Worm (Caenorhabditis elegans) whole organism, young adult: ENCODE results near the gene lin-48.
A peak's percentile ranks its signal among the peaks of the same experiment; 100 is the strongest.

ENCODE experiments used
- B0261.1 ChIP-seq: sonication (generic microtip); optimal IDR thresholded peaks from 2 replicates; lab custom pipeline; 2016; ENCODE audit warnings: mild to moderate bottlenecking, missing genetic modification characterization, moderate library complexity, missing compliant biosample characterization
- C17E4.6 ChIP-seq: fragments of 200-800 bp; sonication (Bioruptor generic); IDR thresholded peaks from 2 replicates; pipeline ENCODE4 v1.3.6; 2022; ENCODE audit warnings: missing genetic modification reagents, missing genetic modification characterization, missing compliant biosample characterization
- F23B12.7 ChIP-seq: sonication (generic microtip); optimal IDR thresholded peaks from 2 replicates; lab custom pipeline; 2017; ENCODE audit warnings: missing genetic modification characterization, mild to moderate bottlenecking, missing compliant biosample characterization, antibody characterized with exemption, moderate library complexity; ENCODE audit not compliant: insufficient read depth
- F39B2.1 ChIP-seq: fragments of 200-800 bp; sonication (Bioruptor generic); IDR thresholded peaks from 2 replicates; pipeline ENCODE4 v1.3.6; 2022; ENCODE audit warnings: missing genetic modification reagents, missing genetic modification characterization, missing compliant biosample characterization
- F49E8.2 ChIP-seq: sonication (generic microtip); optimal IDR thresholded peaks from 3 replicates; lab custom pipeline; 2017; ENCODE audit warnings: missing genetic modification characterization, mild to moderate bottlenecking, missing compliant biosample characterization, antibody characterized with exemption, moderate library complexity; ENCODE audit not compliant: insufficient read depth
- F57A8.1 ChIP-seq: fragments of 200-800 bp; sonication (Bioruptor generic); optimal IDR thresholded peaks from 2 replicates; lab custom pipeline; 2018; ENCODE audit warnings: mild to moderate bottlenecking, missing genetic modification characterization, moderate library complexity, missing compliant biosample characterization
- F57C9.4 ChIP-seq: sonication (generic microtip); optimal IDR thresholded peaks from 2 replicates; lab custom pipeline; 2017; ENCODE audit warnings: mild to moderate bottlenecking, missing genetic modification characterization, missing compliant biosample characterization
- Y53F4B.3 ChIP-seq: fragments of 200-800 bp; sonication (Bioruptor generic); IDR thresholded peaks from 2 replicates; pipeline ENCODE4 v1.3.6; 2022; ENCODE audit warnings: missing genetic modification reagents, missing genetic modification characterization, missing compliant biosample characterization
- Y53G8AR.9 ChIP-seq: fragments of 200-800 bp; sonication (Bioruptor generic); conservative IDR thresholded peaks from 2 replicates; pipeline ENCODE4 v1.3.6; 2022; ENCODE audit warnings: missing genetic modification reagents, missing genetic modification characterization, missing compliant biosample characterization
- Y95B8A.8 ChIP-seq: fragments of 200-800 bp; sonication (Bioruptor generic); IDR thresholded peaks from 2 replicates; pipeline ENCODE4 v1.3.6; 2022; ENCODE audit warnings: missing genetic modification reagents, missing genetic modification characterization, missing compliant biosample characterization
- ZK185.1 ChIP-seq: sonication (generic microtip); optimal IDR thresholded peaks from 2 replicates; lab custom pipeline; 2016; ENCODE audit warnings: mild to moderate bottlenecking, missing genetic modification characterization, missing compliant biosample characterization; ENCODE audit not compliant: poor library complexity, severe bottlenecking
- aptf-2 ChIP-seq: fragments of 200-800 bp; sonication (Bioruptor generic); conservative IDR thresholded peaks from 2 replicates; pipeline ENCODE4 v1.3.6; 2022; ENCODE audit warnings: missing genetic modification reagents, missing genetic modification characterization, missing compliant biosample characterization
- aptf-3 ChIP-seq: fragments of 200-800 bp; sonication (Bioruptor generic); IDR thresholded peaks from 2 replicates; pipeline ENCODE4 v1.3.6; 2022; ENCODE audit warnings: missing genetic modification characterization, missing compliant biosample characterization
- attf-3 ChIP-seq: fragments of 200-800 bp; sonication (Bioruptor generic); conservative IDR thresholded peaks from 2 replicates; pipeline ENCODE4 v1.3.6; 2022; ENCODE audit warnings: missing genetic modification reagents, missing genetic modification characterization, missing compliant biosample characterization
- ccch-3 ChIP-seq: fragments of 200-800 bp; sonication (Bioruptor generic); optimal IDR thresholded peaks from 2 replicates; lab custom pipeline; 2018; ENCODE audit warnings: mild to moderate bottlenecking, missing genetic modification characterization, missing compliant biosample characterization
- ceh-100 ChIP-seq: fragments of 200-800 bp; sonication (Bioruptor generic); IDR thresholded peaks from 2 replicates; pipeline ENCODE4 v1.3.6; 2022; ENCODE audit warnings: missing genetic modification reagents, missing genetic modification characterization, missing compliant biosample characterization
- ceh-58 ChIP-seq: fragments of 200-800 bp; sonication (Bioruptor generic); IDR thresholded peaks from 2 replicates; pipeline ENCODE4 v1.3.6; 2022; ENCODE audit warnings: missing genetic modification characterization, missing compliant biosample characterization
- ceh-79 ChIP-seq: sonication (generic microtip); optimal IDR thresholded peaks from 2 replicates; lab custom pipeline; 2017; ENCODE audit warnings: mild to moderate bottlenecking, missing genetic modification characterization, missing compliant biosample characterization
- ceh-91 ChIP-seq: fragments of 200-800 bp; sonication (Bioruptor generic); IDR thresholded peaks from 2 replicates; pipeline ENCODE4 v1.3.6; 2022; ENCODE audit warnings: missing genetic modification reagents, missing genetic modification characterization, missing compliant biosample characterization
- chd-7 ChIP-seq: sonication (generic microtip); optimal IDR thresholded peaks from 2 replicates; lab custom pipeline; 2016; ENCODE audit warnings: mild to moderate bottlenecking, missing genetic modification characterization, moderate library complexity, missing compliant biosample characterization
- dpff-1 ChIP-seq: sonication (generic microtip); optimal IDR thresholded peaks from 2 replicates; lab custom pipeline; 2017; ENCODE audit warnings: mild to moderate bottlenecking, missing genetic modification characterization, missing compliant biosample characterization
- dpl-1 ChIP-seq: fragments of 150-350 bp; optimal IDR thresholded peaks from 2 replicates; lab custom pipeline; 2014; ENCODE audit warnings: missing biosample characterization, missing genetic modification reagents, missing genetic modification characterization
- egl-18 ChIP-seq: fragments of 200-800 bp; sonication (Bioruptor generic); IDR thresholded peaks from 2 replicates; pipeline ENCODE4 v1.3.6; 2022; ENCODE audit warnings: missing genetic modification reagents, missing genetic modification characterization, missing compliant biosample characterization
- ekl-4 ChIP-seq: fragments of 200-800 bp; sonication (Bioruptor generic); IDR thresholded peaks from 2 replicates; pipeline ENCODE4 v1.3.6; 2022; ENCODE audit warnings: missing genetic modification reagents, missing genetic modification characterization, missing compliant biosample characterization
- gei-17 ChIP-seq: fragments of 200-800 bp; sonication (Bioruptor generic); optimal IDR thresholded peaks from 2 replicates; lab custom pipeline; 2018; ENCODE audit warnings: mild to moderate bottlenecking, missing genetic modification characterization, missing compliant biosample characterization
- hlh-12 ChIP-seq: sonication (generic microtip); optimal IDR thresholded peaks from 2 replicates; lab custom pipeline; 2016; ENCODE audit warnings: missing genetic modification characterization, missing compliant biosample characterization
- hrde-1 ChIP-seq: sonication (generic microtip); optimal IDR thresholded peaks from 2 replicates; lab custom pipeline; 2016; ENCODE audit warnings: missing genetic modification characterization, mild to moderate bottlenecking, missing compliant biosample characterization, moderate library complexity, missing genotype, missing genetic modification reagents, borderline replicate concordance
- hsf-1 ChIP-seq: fragments of 200-800 bp; sonication (Bioruptor generic); IDR thresholded peaks from 2 replicates; pipeline ENCODE4 v1.3.6; 2022; ENCODE audit warnings: missing genetic modification reagents, missing genetic modification characterization, missing compliant biosample characterization
- let-607 ChIP-seq, 2 experiments: fragments of 200-800 bp in 1 of 2; sonication (Bioruptor generic) in 1 of 2; sonication (generic microtip) in 1 of 2; optimal IDR thresholded peaks; 2 replicates each; lab custom pipeline; 2016 to 2018; ENCODE audit warnings: mild to moderate bottlenecking in 2 of 2, missing compliant biosample characterization in 2 of 2, missing genetic modification characterization in 2 of 2, moderate library complexity in 2 of 2, missing genotype in 1 of 2
- lin-35 ChIP-seq, 3 experiments: fragments of 150-350 bp in 2 of 3; sonication (generic microtip) in 1 of 3; optimal IDR thresholded peaks; 2 replicates each; lab custom pipeline; 2014 to 2018; ENCODE audit warnings: missing biosample characterization in 3 of 3, missing genetic modification characterization in 3 of 3, missing genetic modification reagents in 3 of 3
- lir-1 ChIP-seq: fragments of 200-800 bp; sonication (Bioruptor generic); conservative IDR thresholded peaks from 2 replicates; pipeline ENCODE4 v1.3.6; 2022; ENCODE audit warnings: missing genetic modification reagents, missing genetic modification characterization, missing compliant biosample characterization
- madf-6 ChIP-seq: fragments of 200-800 bp; sonication (Bioruptor generic); IDR thresholded peaks from 2 replicates; pipeline ENCODE4 v1.3.6; 2022; ENCODE audit warnings: missing genetic modification reagents, missing genetic modification characterization, missing compliant biosample characterization
- madf-8 ChIP-seq: fragments of 200-800 bp; sonication (Bioruptor generic); conservative IDR thresholded peaks from 2 replicates; pipeline ENCODE4 v1.3.6; 2022; ENCODE audit warnings: missing genetic modification reagents, missing genetic modification characterization, missing compliant biosample characterization
- mel-28 ChIP-seq: sonication (generic microtip); optimal IDR thresholded peaks from 2 replicates; lab custom pipeline; 2016; ENCODE audit warnings: borderline replicate concordance, mild to moderate bottlenecking, missing genetic modification characterization, missing compliant biosample characterization
- nfya-2 ChIP-seq: fragments of 200-800 bp; sonication (Bioruptor generic); IDR thresholded peaks from 2 replicates; pipeline ENCODE4 v1.3.6; 2022; ENCODE audit warnings: missing genetic modification reagents, missing genetic modification characterization, missing compliant biosample characterization
- pbrm-1 ChIP-seq: fragments of 200-800 bp; sonication (Bioruptor generic); IDR thresholded peaks from 2 replicates; pipeline ENCODE4 v1.3.6; 2022; ENCODE audit warnings: missing genetic modification reagents, missing genetic modification characterization, missing compliant biosample characterization
- pha-4 ChIP-seq: fragments of 150-350 bp; sonication (generic microtip); optimal IDR thresholded peaks from 2 replicates; lab custom pipeline; 2014; ENCODE audit warnings: missing biosample characterization, missing genetic modification reagents, missing genetic modification characterization
- rec-8 ChIP-seq, 2 experiments: sonication (generic microtip); optimal IDR thresholded peaks; 2 replicates each; lab custom pipeline; 2016; ENCODE audit warnings: mild to moderate bottlenecking in 2 of 2, missing genetic modification characterization in 2 of 2, missing genetic modification reagents in 2 of 2, missing genotype in 2 of 2, missing biosample characterization in 1 of 2, missing compliant biosample characterization in 1 of 2, moderate library complexity in 1 of 2
- repo-1 ChIP-seq: sonication (generic microtip); optimal IDR thresholded peaks from 2 replicates; lab custom pipeline; 2017; ENCODE audit warnings: mild to moderate bottlenecking, missing genetic modification characterization, missing compliant biosample characterization
- sdz-38 ChIP-seq: sonication (generic microtip); optimal IDR thresholded peaks from 2 replicates; lab custom pipeline; 2016; ENCODE audit warnings: missing genotype, missing genetic modification characterization, missing compliant biosample characterization
- sea-2 ChIP-seq: fragments of 200-800 bp; sonication (Bioruptor generic); IDR thresholded peaks from 2 replicates; pipeline ENCODE4 v1.3.6; 2022; ENCODE audit warnings: missing genetic modification characterization, missing compliant biosample characterization
- snpc-1.1 ChIP-seq: sonication (generic microtip); optimal IDR thresholded peaks from 2 replicates; lab custom pipeline; 2017; ENCODE audit warnings: missing genetic modification characterization, mild to moderate bottlenecking, missing compliant biosample characterization, antibody characterized with exemption, moderate library complexity, missing genotype, missing genetic modification reagents; ENCODE audit not compliant: insufficient read depth
- snpc-4 ChIP-seq, 5 experiments: fragments of 150-350 bp in 1 of 5; sonication (generic microtip) in 4 of 5; optimal IDR thresholded peaks; 2 replicates each; lab custom pipeline; 2014 to 2018; ENCODE audit warnings: missing genetic modification characterization in 5 of 5, missing biosample characterization in 3 of 5, antibody characterized with exemption in 2 of 5, mild to moderate bottlenecking in 2 of 5, missing compliant biosample characterization in 2 of 5, missing genotype in 2 of 5, moderate library complexity in 2 of 5, missing genetic modification reagents in 1 of 5
- somi-1 ChIP-seq: fragments of 200-800 bp; sonication (Bioruptor generic); optimal IDR thresholded peaks from 2 replicates; lab custom pipeline; 2018; ENCODE audit warnings: mild to moderate bottlenecking, missing genetic modification characterization, missing compliant biosample characterization
- tbp1 ChIP-seq: fragments of 200-800 bp; sonication (Bioruptor generic); optimal IDR thresholded peaks from 2 replicates; lab custom pipeline; 2018; ENCODE audit warnings: mild to moderate bottlenecking, missing genetic modification characterization, missing compliant biosample characterization
- tlf-1 ChIP-seq: fragments of 200-800 bp; sonication (Bioruptor generic); optimal IDR thresholded peaks from 2 replicates; lab custom pipeline; 2018; ENCODE audit warnings: mild to moderate bottlenecking, missing genetic modification characterization, missing compliant biosample characterization
- zim-3 ChIP-seq: sonication (generic microtip); optimal IDR thresholded peaks from 2 replicates; lab custom pipeline; 2017; ENCODE audit warnings: mild to moderate bottlenecking, missing genetic modification characterization, moderate library complexity, missing compliant biosample characterization
- ztf-28 ChIP-seq: fragments of 200-800 bp; sonication (Bioruptor generic); IDR thresholded peaks from 2 replicates; pipeline ENCODE4 v1.3.6; 2022; ENCODE audit warnings: missing genetic modification reagents, missing genetic modification characterization, missing compliant biosample characterization

The lin-48 gene

DNA sequence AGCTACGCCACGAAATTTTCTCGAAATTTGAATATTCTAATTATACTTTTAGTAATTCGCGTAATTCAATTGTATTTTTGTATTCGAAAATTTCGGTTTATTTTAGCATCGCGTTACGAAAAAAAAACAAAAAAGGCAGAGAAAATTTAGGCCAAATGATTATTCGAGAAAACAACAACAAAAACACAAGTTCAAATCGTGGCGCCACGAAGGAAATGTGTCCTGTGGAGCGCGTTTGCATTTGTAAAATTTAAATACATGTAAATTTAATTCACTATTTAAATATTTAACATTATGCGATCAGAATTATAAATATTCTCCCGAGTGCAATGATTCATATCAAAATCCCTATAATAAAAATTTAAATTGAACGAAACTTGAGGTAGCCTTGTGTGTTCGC lies 21.5 kb upstream of the lin-48 start:
- TF ChIP-seq F39B2.1 (GFP tag; lab: Robert Waterston, UW): no peak
- TF ChIP-seq Y53F4B.3 (GFP tag; lab: Robert Waterston, UW): no peak
- TF ChIP-seq somi-1 (GFP tag; lab: Kevin White, UChicago): no peak
- no peak for TF ChIP-seq lir-1 (GFP tag; lab: Robert Waterston, UW)
- TF ChIP-seq chd-7: no peak
- no peak for TF ChIP-seq nfya-2 (GFP tag; lab: Robert Waterston, UW)
- no peak for TF ChIP-seq repo-1
- TF ChIP-seq madf-8 (GFP tag; lab: Robert Waterston, UW): peak; percentile 60
- TF ChIP-seq ZK185.1 (tag; lab: Kevin White, UChicago): no peak
- TF ChIP-seq ztf-28 (GFP tag; lab: Robert Waterston, UW): no peak
- no peak for TF ChIP-seq aptf-2 (GFP tag; lab: Robert Waterston, UW)
- peak; percentile 4 for TF ChIP-seq tbp1 (GFP tag; lab: Kevin White, UChicago)
- TF ChIP-seq hlh-12 (tag; lab: Kevin White, UChicago): no peak
- TF ChIP-seq F57C9.4: no peak
- no peak for TF ChIP-seq pha-4 (tag; lab: Kevin White, UChicago)
- TF ChIP-seq ceh-91 (GFP tag; lab: Robert Waterston, UW): no peak
- TF ChIP-seq mel-28 (tag; lab: Kevin White, UChicago): no peak
- no peak for TF ChIP-seq tlf-1 (GFP tag; lab: Kevin White, UChicago)
- TF ChIP-seq madf-6 (GFP tag; lab: Robert Waterston, UW): peak; percentile 61; the same call in 1 of the 2 replicates
- TF ChIP-seq B0261.1: no peak
- no peak for TF ChIP-seq aptf-3 (GFP tag; lab: Robert Waterston, UW)
- TF ChIP-seq ccch-3 (GFP tag; lab: Kevin White, UChicago): no peak
- no peak for TF ChIP-seq zim-3 (tag; lab: Kevin White, UChicago)
- no peak for TF ChIP-seq egl-18 (GFP tag; lab: Robert Waterston, UW)
- no peak for TF ChIP-seq lin-35 (GFP tag; optimal IDR thresholded peaks at IDR 0.05; lab: Kevin White, UChicago)
- TF ChIP-seq sea-2: no peak
- TF ChIP-seq Y53G8AR.9 (GFP tag; lab: Robert Waterston, UW): no peak
- no peak for TF ChIP-seq ceh-58 (GFP tag; lab: Robert Waterston, UW)
- TF ChIP-seq rec-8 (tag; optimal IDR thresholded peaks at IDR 0.05; lab: Kevin White, UChicago): no peak
- no peak for TF ChIP-seq Y95B8A.8 (GFP tag; lab: Robert Waterston, UW)
- no peak for TF ChIP-seq ceh-100 (GFP tag; lab: Robert Waterston, UW)
- TF ChIP-seq hrde-1 (tag; lab: Kevin White, UChicago): no peak
- TF ChIP-seq sdz-38 (tag; lab: Kevin White, UChicago): no peak
- no peak for TF ChIP-seq snpc-4 (GFP tag; optimal IDR thresholded peaks at IDR 0.05; lab: Kevin White, UChicago)
- no peak for TF ChIP-seq snpc-4 (tag; optimal IDR thresholded peaks at IDR 0.05; lab: Kevin White, UChicago)
- no peak for TF ChIP-seq snpc-1.1 (tag; lab: Kevin White, UChicago)
- no peak for TF ChIP-seq pbrm-1 (GFP tag; lab: Robert Waterston, UW)
- TF ChIP-seq ceh-79 (tag; lab: Kevin White, UChicago): no peak
- TF ChIP-seq F23B12.7 (tag; lab: Kevin White, UChicago): no peak
- no peak for TF ChIP-seq C17E4.6 (GFP tag; lab: Robert Waterston, UW)
- TF ChIP-seq dpl-1 (GFP tag; lab: Kevin White, UChicago): no peak
- no peak for TF ChIP-seq F49E8.2
- no peak for TF ChIP-seq gei-17 (GFP tag; lab: Kevin White, UChicago)
- no peak for TF ChIP-seq attf-3 (GFP tag; lab: Robert Waterston, UW)
- peak; percentile 88 for TF ChIP-seq hsf-1 (GFP tag; lab: Robert Waterston, UW)
- no peak for TF ChIP-seq ekl-4 (GFP tag; lab: Robert Waterston, UW)
- TF ChIP-seq dpff-1: no peak
- no peak for TF ChIP-seq let-607 (tag; optimal IDR thresholded peaks at IDR 0.05; lab: Kevin White, UChicago)
- no peak for TF ChIP-seq F57A8.1 (GFP tag; lab: Kevin White, UChicago)
